Fruit fly (Drosophila melanogaster): Measurements from ENCODE around the gene CG2924.

The CG2924 gene

DNA sequence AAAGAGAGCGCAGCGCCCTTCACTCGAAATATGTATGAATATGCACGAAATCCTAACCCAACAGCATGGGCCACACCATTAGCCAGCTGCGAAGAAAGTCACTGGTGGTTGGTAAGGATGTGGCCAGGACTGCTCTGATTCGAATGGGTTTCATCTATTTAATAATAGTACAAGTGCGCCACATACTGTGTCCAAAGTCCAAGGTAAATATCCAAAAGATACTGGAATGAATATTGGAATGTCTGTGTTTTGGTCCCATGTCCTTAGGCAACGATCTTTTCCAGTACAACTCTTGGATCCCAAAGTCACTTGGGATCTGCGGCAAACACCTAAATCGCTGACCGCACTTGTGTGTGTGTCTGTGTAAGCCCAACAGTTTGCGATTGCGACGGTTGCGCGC lies 35.7 kb upstream of the CG2924 start (continued):
- TF ChIP-seq Elba2 (GFP tag; optimal IDR thresholded peaks at IDR 0.05) = no peak
- peak; percentile 71 for TF ChIP-seq fd96Cb (tag; optimal IDR thresholded peaks at IDR 0.05)
- TF ChIP-seq z (GFP tag; IDR thresholded peaks at IDR 0.05) = no peak
- no peak; the same call in 1 of the 2 replicates for TF ChIP-seq Ravus (GFP tag; IDR thresholded peaks at IDR 0.05)
- peak; percentile 56; the same call in 1 of the 3 replicates for TF ChIP-seq Optix (GFP tag; IDR thresholded peaks at IDR 0.05)
- no peak for TF ChIP-seq CG10462 (GFP tag; optimal IDR thresholded peaks at IDR 0.05)
- TF ChIP-seq Mad (GFP tag; optimal IDR thresholded peaks at IDR 0.05) = peak; percentile 44
- no peak for TF ChIP-seq Dp (GFP tag; optimal IDR thresholded peaks at IDR 0.05)
- TF ChIP-seq fru (optimal IDR thresholded peaks at IDR 0.05) = no peak
- peak; percentile 18 for TF ChIP-seq corto (GFP tag; optimal IDR thresholded peaks at IDR 0.05)
- TF ChIP-seq CG10147 (GFP tag; optimal IDR thresholded peaks at IDR 0.05) = no peak
- TF ChIP-seq H15 (GFP tag; IDR thresholded peaks at IDR 0.05) = 0 out of 3 replicates have a peak, but pooled peaks have one; percentile 43
- no peak for TF ChIP-seq Sry-β (GFP tag; optimal IDR thresholded peaks at IDR 0.05)
- no peak for TF ChIP-seq Kr (GFP tag; optimal IDR thresholded peaks at IDR 0.05)
- no peak for TF ChIP-seq CG15073 (GFP tag; optimal IDR thresholded peaks at IDR 0.05)
- TF ChIP-seq PHDP (tag; optimal IDR thresholded peaks at IDR 0.05) = peak; percentile 39
- no peak for TF ChIP-seq CG10565 (GFP tag; optimal IDR thresholded peaks at IDR 0.05)
- 0 out of 2 replicates have a peak, but pooled peaks have one; percentile 51 for TF ChIP-seq dati (GFP tag; IDR thresholded peaks at IDR 0.05)
- 0 out of 3 replicates have a peak, but pooled peaks have one; percentile 11 for TF ChIP-seq Mrtf (GFP tag; IDR thresholded peaks at IDR 0.05)
- no peak for TF ChIP-seq CG14014 (GFP tag; IDR thresholded peaks at IDR 0.05)
- TF ChIP-seq btn (GFP tag; optimal IDR thresholded peaks at IDR 0.05) = peak; percentile 18
- TF ChIP-seq CG4328 (GFP tag; optimal IDR thresholded peaks at IDR 0.05) = no peak
- no peak for TF ChIP-seq BEAF-32 (GFP tag; optimal IDR thresholded peaks at IDR 0.05)
- TF ChIP-seq Neu2 (GFP tag; optimal IDR thresholded peaks at IDR 0.05; ENCODE audit: borderline replicate concordance) = no peak
- no peak for TF ChIP-seq sens-2 (GFP tag; IDR thresholded peaks at IDR 0.05)
- no peak for TF ChIP-seq Dll (GFP tag; IDR thresholded peaks at IDR 0.05; ENCODE audit: partially characterized antibody)
- TF ChIP-seq Fer1 (GFP tag; optimal IDR thresholded peaks at IDR 0.05) = peak; percentile 59
- no peak for TF ChIP-seq CG15479 (GFP tag; optimal IDR thresholded peaks at IDR 0.05)
- TF ChIP-seq Lhr (GFP tag; optimal IDR thresholded peaks at IDR 0.05) = no peak
- TF ChIP-seq Hr3 (GFP tag; optimal IDR thresholded peaks at IDR 0.05) = peak; percentile 36
- peak; percentile 51; the same call in 1 of the 2 replicates for TF ChIP-seq ranshi (GFP tag; IDR thresholded peaks at IDR 0.05)
- no peak for TF ChIP-seq CG10431 (GFP tag; optimal IDR thresholded peaks at IDR 0.05)
- TF ChIP-seq CG31441 (GFP tag; IDR thresholded peaks at IDR 0.05) = peak; percentile 70
- TF ChIP-seq so (GFP tag; IDR thresholded peaks at IDR 0.05) = peak; percentile 64; the same call in 1 of the 3 replicates
- peak; percentile 6 for TF ChIP-seq disco-r (GFP tag; optimal IDR thresholded peaks at IDR 0.05)
- no peak for TF ChIP-seq gfzf (GFP tag; optimal IDR thresholded peaks at IDR 0.05)
- no peak for TF ChIP-seq dan (GFP tag; IDR thresholded peaks at IDR 0.05)
- TF ChIP-seq CG4707 (GFP tag; optimal IDR thresholded peaks at IDR 0.05) = no peak
- TF ChIP-seq CG34224 (GFP tag; IDR thresholded peaks at IDR 0.05; ENCODE audit: partially characterized antibody) = no peak
- no peak for TF ChIP-seq CG13287 (GFP tag; IDR thresholded peaks at IDR 0.05; ENCODE audit: partially characterized antibody)
- no peak for TF ChIP-seq twi (tag; optimal IDR thresholded peaks at IDR 0.05)
- peak; percentile 56 for TF ChIP-seq CG12071 (GFP tag; optimal IDR thresholded peaks at IDR 0.05)
- TF ChIP-seq sd (tag; optimal IDR thresholded peaks at IDR 0.05) = no peak
- peak; percentile 58 for TF ChIP-seq lilli (GFP tag; optimal IDR thresholded peaks at IDR 0.05)
- peak; percentile 45 for TF ChIP-seq CG3163 (GFP tag; optimal IDR thresholded peaks at IDR 0.05)
- no peak for TF ChIP-seq luna (GFP tag; optimal IDR thresholded peaks at IDR 0.05)
- TF ChIP-seq ci (GFP tag; IDR thresholded peaks at IDR 0.05) = peak; percentile 63
- no peak for TF ChIP-seq cas (GFP tag; IDR thresholded peaks at IDR 0.05)
- no peak for TF ChIP-seq CG16779 (GFP tag; IDR thresholded peaks at IDR 0.05)
- peak; percentile 24 for TF ChIP-seq salm (tag; optimal IDR thresholded peaks at IDR 0.05)
- TF ChIP-seq lbe (GFP tag; optimal IDR thresholded peaks at IDR 0.05) = peak; percentile 37

Data from whole organism, embryonic.